Worm (Caenorhabditis elegans) whole organism, midembryonic: ENCODE measurements around the gene M02F4.1.

Source experiments
- T22C8.4 ChIP-seq: fragments of 200-800 bp; sonication (Bioruptor generic); IDR thresholded peaks from 2 replicates; pipeline ENCODE4 v1.3.6; 2022; ENCODE audit warnings: missing genetic modification characterization, missing compliant biosample characterization
- cog-1 ChIP-seq: sonication (generic microtip); optimal IDR thresholded peaks from 2 replicates; lab custom pipeline; 2016; ENCODE audit warnings: missing genetic modification characterization, missing compliant biosample characterization
- flt-1 ChIP-seq: fragments of 200-800 bp; sonication (Bioruptor generic); IDR thresholded peaks from 2 replicates; pipeline ENCODE4 v1.3.6; 2022; ENCODE audit warnings: missing genetic modification characterization, missing compliant biosample characterization
- klf-2 ChIP-seq: fragments of 200-800 bp; sonication (Bioruptor generic); conservative IDR thresholded peaks from 2 replicates; pipeline ENCODE4 v1.3.6; 2022; ENCODE audit warnings: missing genetic modification reagents, missing genetic modification characterization, missing compliant biosample characterization
- med-1 ChIP-seq: sonication (generic microtip); optimal IDR thresholded peaks from 2 replicates; lab custom pipeline; 2017; ENCODE audit warnings: missing genetic modification characterization, mild to moderate bottlenecking, missing compliant biosample characterization, antibody characterized with exemption, missing genetic modification reagents; ENCODE audit not compliant: insufficient read depth
- ref-1 ChIP-seq: fragments of 200-800 bp; sonication (Bioruptor generic); conservative IDR thresholded peaks from 2 replicates; pipeline ENCODE4 v1.3.6; 2022; ENCODE audit warnings: missing genetic modification reagents, missing genetic modification characterization, missing compliant biosample characterization
- tab-1 ChIP-seq: fragments of 200-800 bp; sonication (Bioruptor generic); IDR thresholded peaks from 2 replicates; pipeline ENCODE4 v1.3.6; 2022; ENCODE audit warnings: missing genetic modification characterization, missing compliant biosample characterization
- ztf-23 ChIP-seq: fragments of 200-800 bp; sonication (Bioruptor generic); IDR thresholded peaks from 2 replicates; pipeline ENCODE4 v1.3.6; 2022; ENCODE audit warnings: missing genetic modification reagents, missing genetic modification characterization, missing compliant biosample characterization
- ztf-29 ChIP-seq: fragments of 200-800 bp; sonication (Bioruptor generic); IDR thresholded peaks from 2 replicates; pipeline ENCODE4 v1.3.6; 2022; ENCODE audit warnings: missing genetic modification reagents, missing genetic modification characterization, missing compliant biosample characterization

M02F4.1 gene

ce11 chrX:3031484-3031883 lies 2.6 kb upstream of the M02F4.1 start, which contains the start of gene clec-265:
Gene clec-265 (plus strand): TSS chrX:3031783.
- TF ChIP-seq cog-1 (no peak), ztf-29 (GFP tag; lab: Robert Waterston, UW) (no peak), med-1 (GFP tag; lab: Kevin White, UChicago) (no peak), ztf-23 (GFP tag; lab: Robert Waterston, UW) (no peak), tab-1 (no peak), T22C8.4 (GFP tag; lab: Robert Waterston, UW) (no peak)

ce11 chrX:3025145-3025544 lies 3.8 kb downstream of the M02F4.1 start:
- TF ChIP-seq T22C8.4 (GFP tag; lab: Robert Waterston, UW) (no peak), klf-2 (GFP tag; lab: Robert Waterston, UW) (no peak), ztf-29 (GFP tag; lab: Robert Waterston, UW) (no peak), cog-1 (no peak), flt-1 (no peak), ref-1 (GFP tag; lab: Robert Waterston, UW) (no peak), ztf-23 (GFP tag; lab: Robert Waterston, UW) (no peak), med-1 (GFP tag; lab: Kevin White, UChicago) (no peak), tab-1 (no peak)

- no peak for TF ChIP-seq tab-1
- TF ChIP-seq med-1 (GFP tag; lab: Kevin White, UChicago) = no peak
- no peak for TF ChIP-seq klf-2 (GFP tag; lab: Robert Waterston, UW)
- no peak for TF ChIP-seq ztf-23 (GFP tag; lab: Robert Waterston, UW)
Measured at ce11 chrX:3024637-3025113, 4.3 kb downstream of the M02F4.1 start, which contains the start of gene aqp-7. Gene aqp-7 (plus strand): TSS chrX:3025063.

- TF ChIP-seq ztf-29 (GFP tag; lab: Robert Waterston, UW) (no peak), T22C8.4 (GFP tag; lab: Robert Waterston, UW) (no peak), ref-1 (GFP tag; lab: Robert Waterston, UW) (no peak), klf-2 (GFP tag; lab: Robert Waterston, UW) (no peak), ztf-23 (GFP tag; lab: Robert Waterston, UW) (no peak), flt-1 (no peak), cog-1 (no peak), tab-1 (no peak), med-1 (GFP tag; lab: Kevin White, UChicago) (no peak)
Measured at ce11 chrX:3023552-3024183, 5.3 kb downstream of the M02F4.1 start.

ce11 chrX:3022330-3023088 lies 6.4 kb downstream of the M02F4.1 start:
- no peak for TF ChIP-seq T22C8.4 (GFP tag; lab: Robert Waterston, UW)
- no peak for TF ChIP-seq tab-1
- no peak for TF ChIP-seq klf-2 (GFP tag; lab: Robert Waterston, UW)
- no peak for TF ChIP-seq ztf-23 (GFP tag; lab: Robert Waterston, UW)
- no peak for TF ChIP-seq ref-1 (GFP tag; lab: Robert Waterston, UW)
- TF ChIP-seq ztf-29 (GFP tag; lab: Robert Waterston, UW) = no peak
- TF ChIP-seq med-1 (GFP tag; lab: Kevin White, UChicago) = no peak
- no peak for TF ChIP-seq flt-1
- no peak for TF ChIP-seq cog-1

ce11 chrX:3021466-3021865 lies 7.5 kb downstream of the M02F4.1 start:
- TF ChIP-seq ref-1 (GFP tag; lab: Robert Waterston, UW) (no peak), tab-1 (no peak), flt-1 (no peak), ztf-29 (GFP tag; lab: Robert Waterston, UW) (no peak), med-1 (GFP tag; lab: Kevin White, UChicago) (no peak), klf-2 (GFP tag; lab: Robert Waterston, UW) (no peak)

ce11 chrX:3019996-3020395 lies 8.9 kb downstream of the M02F4.1 start:
- TF ChIP-seq ztf-29 (GFP tag; lab: Robert Waterston, UW) = no peak
- no peak for TF ChIP-seq ztf-23 (GFP tag; lab: Robert Waterston, UW)
- no peak for TF ChIP-seq klf-2 (GFP tag; lab: Robert Waterston, UW)
- TF ChIP-seq T22C8.4 (GFP tag; lab: Robert Waterston, UW) = no peak
- no peak for TF ChIP-seq med-1 (GFP tag; lab: Kevin White, UChicago)
- no peak for TF ChIP-seq flt-1

- TF ChIP-seq ztf-29 (GFP tag; lab: Robert Waterston, UW) = no peak
- no peak for TF ChIP-seq flt-1
- no peak for TF ChIP-seq ztf-23 (GFP tag; lab: Robert Waterston, UW)
- no peak for TF ChIP-seq klf-2 (GFP tag; lab: Robert Waterston, UW)
- no peak for TF ChIP-seq T22C8.4 (GFP tag; lab: Robert Waterston, UW)
- no peak for TF ChIP-seq cog-1
- TF ChIP-seq tab-1 = no peak
- no peak for TF ChIP-seq ref-1 (GFP tag; lab: Robert Waterston, UW)
- TF ChIP-seq med-1 (GFP tag; lab: Kevin White, UChicago) = no peak
Measured at ce11 chrX:3018505-3018996, 10.4 kb downstream of the M02F4.1 start, which contains the start of gene flp-18. Gene flp-18 (minus strand): TSS chrX:3018555.

- no peak for TF ChIP-seq ztf-29 (GFP tag; lab: Robert Waterston, UW)
- no peak for TF ChIP-seq flt-1
- TF ChIP-seq klf-2 (GFP tag; lab: Robert Waterston, UW) = no peak
- TF ChIP-seq tab-1 = no peak
- no peak for TF ChIP-seq ztf-23 (GFP tag; lab: Robert Waterston, UW)
- no peak for TF ChIP-seq cog-1
- TF ChIP-seq med-1 (GFP tag; lab: Kevin White, UChicago) = no peak
- no peak for TF ChIP-seq T22C8.4 (GFP tag; lab: Robert Waterston, UW)
- no peak for TF ChIP-seq ref-1 (GFP tag; lab: Robert Waterston, UW)
Measured at ce11 chrX:3009190-3009589, 19.7 kb downstream of the M02F4.1 start, which contains the start of gene Y48D7A.1. Gene Y48D7A.1 (plus strand): TSS chrX:3009490.
